Fruit fly (Drosophila melanogaster) whole organism, embryonic: ENCODE measurements around the gene CG43179.

ENCODE experiments used
- Atf6 ChIP-seq: fragments of 200-800 bp; sonication (Bioruptor generic); IDR thresholded peaks from 2 replicates; pipeline ENCODE4 v1.3.6; 2022; ENCODE audit warnings: missing biosample characterization, missing genetic modification characterization
- CG11398 ChIP-seq: fragments of 200-800 bp; sonication (Bioruptor generic); optimal IDR thresholded peaks from 2 replicates; lab custom pipeline; 2016; ENCODE audit warnings: missing biosample characterization, missing genetic modification characterization
- CG11696 ChIP-seq: fragments of 200-800 bp; sonication (Bioruptor generic); IDR thresholded peaks from 2 replicates; pipeline ENCODE4 v1.3.6; 2022; ENCODE audit warnings: missing biosample characterization, missing genetic modification characterization
- CG16779 ChIP-seq: fragments of 200-800 bp; sonication (Bioruptor generic); IDR thresholded peaks from 2 replicates; pipeline ENCODE4 v1.3.6; 2022; ENCODE audit warnings: missing biosample characterization, missing genetic modification characterization
- CG17802 ChIP-seq: fragments of 200-800 bp; sonication (Bioruptor generic); optimal IDR thresholded peaks from 2 replicates; lab custom pipeline; 2018; ENCODE audit warnings: missing biosample characterization, mild to moderate bottlenecking, missing genetic modification characterization, moderate library complexity
- CG17829 ChIP-seq: fragments of 200-800 bp; optimal IDR thresholded peaks from 2 replicates; lab custom pipeline; 2019; ENCODE audit warnings: missing biosample characterization, mild to moderate bottlenecking, missing genetic modification characterization, moderate library complexity
- CG18262 ChIP-seq: fragments of 200-800 bp; optimal IDR thresholded peaks from 3 replicates; lab custom pipeline; 2019; ENCODE audit warnings: missing biosample characterization, mild to moderate bottlenecking, missing genetic modification characterization, moderate library complexity
- CG18476 ChIP-seq: fragments of 200-800 bp; sonication (Bioruptor generic); optimal IDR thresholded peaks from 2 replicates; lab custom pipeline; 2016; ENCODE audit warnings: missing biosample characterization, mild to moderate bottlenecking, missing genetic modification characterization
- CG18619 ChIP-seq: fragments of 200-800 bp; sonication (Bioruptor generic); optimal IDR thresholded peaks from 3 replicates; lab custom pipeline; 2017; ENCODE audit warnings: missing biosample characterization, mild to moderate bottlenecking, missing genetic modification characterization
- CG2199 ChIP-seq: fragments of 200-800 bp; sonication (Bioruptor generic); IDR thresholded peaks from 3 replicates; pipeline ENCODE4 v1.3.6; 2022; ENCODE audit warnings: missing biosample characterization, missing genetic modification characterization
- CG2678 ChIP-seq: fragments of 200-800 bp; sonication (Bioruptor generic); optimal IDR thresholded peaks from 3 replicates; lab custom pipeline; 2019; ENCODE audit warnings: missing biosample characterization, mild to moderate bottlenecking, missing genetic modification characterization, moderate library complexity
- CG2712 ChIP-seq: fragments of 200-800 bp; optimal IDR thresholded peaks from 3 replicates; lab custom pipeline; 2019; ENCODE audit warnings: missing biosample characterization, mild to moderate bottlenecking, missing genetic modification characterization, moderate library complexity
- CG31365 ChIP-seq: fragments of 200-800 bp; sonication (Bioruptor generic); optimal IDR thresholded peaks from 2 replicates; lab custom pipeline; 2018; ENCODE audit warnings: missing biosample characterization, mild to moderate bottlenecking, missing genetic modification characterization
- CG33213 ChIP-seq: fragments of 200-800 bp; sonication (Bioruptor generic); optimal IDR thresholded peaks from 3 replicates; lab custom pipeline; 2016; ENCODE audit warnings: missing biosample characterization, missing genetic modification characterization
- CG34376 ChIP-seq: fragments of 200-800 bp; sonication (Bioruptor generic); optimal IDR thresholded peaks from 2 replicates; lab custom pipeline; 2018; ENCODE audit warnings: missing biosample characterization, mild to moderate bottlenecking, missing genetic modification characterization
- CG3726 ChIP-seq: fragments of 200-800 bp; sonication (Bioruptor generic); IDR thresholded peaks from 3 replicates; pipeline ENCODE4, ENCODE4 v1.3.6; 2022; ENCODE audit warnings: missing biosample characterization, missing genetic modification characterization
- CG7271 ChIP-seq: fragments of 200-800 bp; sonication (Bioruptor generic); optimal IDR thresholded peaks from 2 replicates; lab custom pipeline; 2018; ENCODE audit warnings: missing biosample characterization, mild to moderate bottlenecking, missing genetic modification characterization, moderate library complexity
- CG7987 ChIP-seq: fragments of 200-800 bp; sonication (Bioruptor generic); optimal IDR thresholded peaks from 2 replicates; lab custom pipeline; 2018; ENCODE audit warnings: missing biosample characterization, mild to moderate bottlenecking, missing genetic modification characterization, moderate library complexity
- CG8281 ChIP-seq: fragments of 200-800 bp; sonication (Bioruptor generic); optimal IDR thresholded peaks from 2 replicates; lab custom pipeline; 2018; ENCODE audit warnings: missing biosample characterization, mild to moderate bottlenecking, missing genetic modification characterization, moderate library complexity
- CoRest ChIP-seq: fragments of 200-800 bp; sonication (Bioruptor generic); optimal IDR thresholded peaks from 3 replicates; lab custom pipeline; 2018; ENCODE audit warnings: missing biosample characterization, mild to moderate bottlenecking, missing genetic modification characterization, moderate library complexity
- Deaf1 ChIP-seq: fragments of 200-800 bp; optimal IDR thresholded peaks from 3 replicates; lab custom pipeline; 2019; ENCODE audit warnings: missing biosample characterization, mild to moderate bottlenecking, missing genetic modification characterization, moderate library complexity
- Dip3 ChIP-seq: fragments of 200-800 bp; sonication (Bioruptor generic); optimal IDR thresholded peaks from 3 replicates; lab custom pipeline; 2016; ENCODE audit warnings: missing biosample characterization, missing genetic modification characterization
- Dll ChIP-seq: fragments of 200-800 bp; sonication (Bioruptor generic); IDR thresholded peaks from 4 replicates; pipeline ENCODE4 v1.3.6; 2022; ENCODE audit warnings: missing biosample characterization, missing genetic modification characterization; ENCODE audit not compliant: partially characterized antibody
- Elba2 ChIP-seq: fragments of 200-800 bp; sonication (Bioruptor generic); optimal IDR thresholded peaks from 3 replicates; lab custom pipeline; 2016; ENCODE audit warnings: missing biosample characterization, missing genetic modification characterization
- Fer1 ChIP-seq: fragments of 200-800 bp; sonication (Bioruptor generic); optimal IDR thresholded peaks from 2 replicates; lab custom pipeline; 2017; ENCODE audit warnings: missing biosample characterization, mild to moderate bottlenecking, missing genetic modification characterization
- Hey ChIP-seq: fragments of 200-800 bp; sonication (Bioruptor generic); optimal IDR thresholded peaks from 3 replicates; lab custom pipeline; 2018; ENCODE audit warnings: missing biosample characterization, mild to moderate bottlenecking, missing genetic modification characterization
- Neu2 ChIP-seq: fragments of 200-800 bp; sonication (Bioruptor generic); optimal IDR thresholded peaks from 3 replicates; lab custom pipeline; 2016; ENCODE audit warnings: missing biosample characterization, missing genetic modification characterization, borderline replicate concordance
- Oaz ChIP-seq: fragments of 200-800 bp; sonication (Bioruptor generic); IDR thresholded peaks from 2 replicates; pipeline ENCODE4 v1.3.6; 2022; ENCODE audit warnings: missing biosample characterization, missing genetic modification characterization
- Ravus ChIP-seq: fragments of 200-800 bp; sonication (Bioruptor generic); IDR thresholded peaks from 2 replicates; pipeline ENCODE4 v1.3.6; 2022; ENCODE audit warnings: missing biosample characterization, missing genetic modification characterization
- Sin3A ChIP-seq: fragments of >200 bp; optimal IDR thresholded peaks from 2 replicates; lab custom pipeline; 2018
- Tbp ChIP-seq: fragments of >200 bp; optimal IDR thresholded peaks from 2 replicates; lab custom pipeline; 2018; ENCODE audit warnings: missing biosample characterization, missing genetic modification characterization
- Trl ChIP-seq, 3 experiments: fragments of >200 bp in 2 of 3; fragments of 200-800 bp in 1 of 3; sonication (Bioruptor generic) in 1 of 3; optimal IDR thresholded peaks; 2 replicates in 1 of 3; 3 replicates in 2 of 3; lab custom pipeline; 2016 to 2017; ENCODE audit warnings: missing biosample characterization in 1 of 3, missing genetic modification characterization in 1 of 3
- Usf ChIP-seq: fragments of 200-800 bp; sonication (Bioruptor generic); optimal IDR thresholded peaks from 2 replicates; lab custom pipeline; 2017; ENCODE audit warnings: missing genotype, missing biosample characterization, missing genetic modification characterization
- Vsx1 ChIP-seq: fragments of 200-800 bp; sonication (Bioruptor generic); optimal IDR thresholded peaks from 2 replicates; lab custom pipeline; 2017; ENCODE audit warnings: missing biosample characterization, mild to moderate bottlenecking, missing genetic modification characterization, missing genetic modification reagents
- Xbp1 ChIP-seq: fragments of 200-800 bp; sonication (Bioruptor generic); optimal IDR thresholded peaks from 3 replicates; lab custom pipeline; 2016; ENCODE audit warnings: missing biosample characterization, mild to moderate bottlenecking, missing genetic modification characterization
- ase ChIP-seq: fragments of 200-800 bp; sonication (Bioruptor generic); IDR thresholded peaks from 3 replicates; pipeline ENCODE4 v1.3.6; 2022; ENCODE audit warnings: missing biosample characterization, missing genetic modification characterization
- bigmax ChIP-seq: fragments of 200-800 bp; sonication (Bioruptor generic); optimal IDR thresholded peaks from 2 replicates; lab custom pipeline; 2018; ENCODE audit warnings: missing biosample characterization, mild to moderate bottlenecking, missing genetic modification characterization
- br ChIP-seq: fragments of >200 bp; optimal IDR thresholded peaks from 2 replicates; lab custom pipeline; 2017
- cas ChIP-seq: fragments of 200-800 bp; sonication (Bioruptor generic); IDR thresholded peaks from 2 replicates; pipeline ENCODE4 v1.3.6; 2022; ENCODE audit warnings: missing biosample characterization, missing genetic modification characterization
- chm ChIP-seq: fragments of 200-800 bp; sonication (Bioruptor generic); IDR thresholded peaks from 2 replicates; pipeline ENCODE4 v1.3.6; 2022; ENCODE audit warnings: missing biosample characterization, missing genetic modification characterization
- emc ChIP-seq: fragments of 200-800 bp; sonication (Bioruptor generic); optimal IDR thresholded peaks from 2 replicates; lab custom pipeline; 2016; ENCODE audit warnings: missing biosample characterization, missing genetic modification characterization
- en ChIP-seq: fragments of 200-800 bp; sonication (Bioruptor generic); optimal IDR thresholded peaks from 2 replicates; lab custom pipeline; 2016; ENCODE audit warnings: missing biosample characterization, missing genetic modification characterization
- gro ChIP-seq: fragments of 200-800 bp; sonication (Bioruptor generic); optimal IDR thresholded peaks from 2 replicates; lab custom pipeline; 2016; ENCODE audit warnings: missing biosample characterization, missing genetic modification characterization
- ham ChIP-seq: fragments of 200-800 bp; sonication (Bioruptor generic); IDR thresholded peaks from 2 replicates; pipeline ENCODE4 v1.3.6; 2022; ENCODE audit warnings: missing biosample characterization, missing genetic modification characterization
- lmd ChIP-seq: fragments of 200-800 bp; sonication (Bioruptor generic); IDR thresholded peaks from 2 replicates; pipeline ENCODE4 v1.3.6; 2022; ENCODE audit warnings: missing biosample characterization, missing genetic modification characterization
- nmo ChIP-seq: fragments of 200-800 bp; sonication (Bioruptor generic); optimal IDR thresholded peaks from 2 replicates; lab custom pipeline; 2018; ENCODE audit warnings: missing biosample characterization, mild to moderate bottlenecking, missing genetic modification characterization, moderate library complexity
- phol ChIP-seq: fragments of 200-800 bp; sonication (Bioruptor generic); optimal IDR thresholded peaks from 3 replicates; lab custom pipeline; 2018; ENCODE audit warnings: missing biosample characterization, mild to moderate bottlenecking, missing genetic modification characterization, moderate library complexity
- row ChIP-seq: fragments of 200-800 bp; sonication (Bioruptor generic); IDR thresholded peaks from 3 replicates; pipeline ENCODE4 v1.3.6; 2022; ENCODE audit warnings: missing biosample characterization, missing genetic modification characterization
- sd ChIP-seq: fragments of 200-800 bp; sonication (Bioruptor generic); optimal IDR thresholded peaks from 3 replicates; lab custom pipeline; 2018; ENCODE audit warnings: missing biosample characterization, mild to moderate bottlenecking, missing genetic modification characterization, moderate library complexity
- slou ChIP-seq: fragments of 200-800 bp; sonication (Bioruptor generic); optimal IDR thresholded peaks from 3 replicates; lab custom pipeline; 2016; ENCODE audit warnings: missing biosample characterization, missing genetic modification characterization
- yki ChIP-seq: fragments of >200 bp; optimal IDR thresholded peaks from 3 replicates; lab custom pipeline; 2018

CG43179 gene

DNA sequence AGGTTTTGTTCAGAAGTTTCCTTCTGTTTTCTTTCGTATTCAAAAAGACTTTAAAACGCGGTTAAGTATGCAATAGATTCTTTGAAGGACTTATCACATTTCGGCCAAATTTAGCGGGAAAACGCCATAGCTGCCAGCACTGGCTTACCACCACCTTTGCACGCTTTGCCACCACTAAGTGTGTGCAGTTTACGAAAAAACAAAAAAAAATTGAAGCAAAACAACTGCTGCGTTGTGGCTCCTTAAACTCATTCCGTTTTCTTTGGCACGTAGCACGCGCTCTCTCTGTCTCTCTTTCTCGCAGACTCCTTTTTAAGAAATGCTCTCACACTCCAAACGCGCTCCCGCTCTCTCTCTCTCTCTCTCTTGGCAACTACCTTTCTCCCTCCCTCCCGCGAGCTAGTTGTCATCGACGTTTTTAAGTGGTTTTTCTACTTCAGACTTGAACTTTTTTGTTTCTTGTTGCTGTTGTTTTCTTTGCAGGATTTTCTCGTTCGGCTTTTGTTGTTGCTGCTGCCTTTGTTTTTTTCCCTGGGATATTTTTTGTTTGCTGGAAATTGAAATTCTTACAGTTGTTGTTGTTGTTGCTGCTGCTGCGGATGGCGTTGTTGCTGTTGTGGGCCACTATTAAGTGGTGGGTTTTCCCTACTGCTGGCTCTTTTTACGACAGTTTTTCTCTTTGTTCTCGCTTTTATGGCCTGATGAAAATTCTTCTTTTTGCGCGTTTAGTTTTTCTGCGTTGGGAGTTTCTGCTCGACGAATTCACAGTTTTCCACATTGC, 22.8 kb downstream of the CG43179 start (continued):
- TF ChIP-seq CoRest = no peak
- no peak for TF ChIP-seq Vsx1 (GFP tag; lab: Kevin White, UChicago)
- no peak for TF ChIP-seq CG2678 (tag; lab: Kevin White, UChicago)
- TF ChIP-seq Dip3 (GFP tag; lab: Kevin White, UChicago) = no peak
- no peak for TF ChIP-seq nmo (GFP tag; lab: Kevin White, UChicago)
- TF ChIP-seq Fer1 = no peak
- TF ChIP-seq Dll (GFP tag; lab: Robert Waterston, UW) = 0 out of 4 replicates have a peak, but pooled peaks have one; percentile 39
- TF ChIP-seq bigmax (GFP tag; lab: Kevin White, UChicago) = no peak
- peak; percentile 59 for TF ChIP-seq Tbp (GFP tag; lab: Kevin White, UChicago)
- no peak for TF ChIP-seq CG18262 (tag; lab: Kevin White, UChicago)
- TF ChIP-seq sd (tag; lab: Kevin White, UChicago) = peak; percentile 35
- no peak; the same call in 2 of the 3 replicates for TF ChIP-seq CG2199 (GFP tag; lab: Robert Waterston, UW)
- no peak for TF ChIP-seq CG31365
- TF ChIP-seq ham (GFP tag; lab: Robert Waterston, UW) = no peak
- no peak for TF ChIP-seq Ravus (GFP tag; lab: Robert Waterston, UW)
- no peak for TF ChIP-seq CG3726 (GFP tag; lab: Robert Waterston, UW)
- no peak for TF ChIP-seq CG8281 (tag; lab: Kevin White, UChicago)
- no peak for TF ChIP-seq Hey (tag; lab: Kevin White, UChicago)
- TF ChIP-seq lmd (GFP tag; lab: Robert Waterston, UW) = no peak
- TF ChIP-seq Deaf1 = peak; percentile 4
- TF ChIP-seq CG18619 (GFP tag; lab: Kevin White, UChicago) = no peak
- TF ChIP-seq Atf6 (GFP tag; lab: Robert Waterston, UW) = no peak
- TF ChIP-seq ase (GFP tag; lab: Robert Waterston, UW) = no peak
- TF ChIP-seq phol = peak; percentile 15
- TF ChIP-seq CG7271 = no peak
- TF ChIP-seq CG17802 (tag; lab: Kevin White, UChicago) = no peak
- peak; percentile 96 to 97 for TF ChIP-seq Trl (optimal IDR thresholded peaks at IDR 0.05; lab: Kevin White, UChicago)
- no peak for TF ChIP-seq Trl (GFP tag; optimal IDR thresholded peaks at IDR 0.05; lab: Kevin White, UChicago)
- TF ChIP-seq CG7987 (GFP tag; lab: Kevin White, UChicago) = no peak
- TF ChIP-seq br (lab: Kevin White, UChicago) = no peak
- no peak for TF ChIP-seq Sin3A
- TF ChIP-seq CG33213 (GFP tag; lab: Kevin White, UChicago) = no peak
- no peak for TF ChIP-seq CG34376
- no peak for TF ChIP-seq CG2712 (tag; lab: Kevin White, UChicago)
- peak; percentile 50 for TF ChIP-seq Xbp1
- no peak for TF ChIP-seq en (GFP tag; lab: Kevin White, UChicago)
- TF ChIP-seq emc (GFP tag; lab: Kevin White, UChicago) = no peak
- no peak for TF ChIP-seq Usf (GFP tag; lab: Kevin White, UChicago)
- no peak for TF ChIP-seq slou (GFP tag; lab: Kevin White, UChicago)
- no peak for TF ChIP-seq Oaz (GFP tag; lab: Robert Waterston, UW)
- TF ChIP-seq yki = peak; percentile 86
- no peak for TF ChIP-seq cas (GFP tag; lab: Robert Waterston, UW)
- no peak for TF ChIP-seq CG18476 (GFP tag; lab: Kevin White, UChicago)
- no peak for TF ChIP-seq CG16779 (GFP tag; lab: Robert Waterston, UW)
- no peak for TF ChIP-seq CG17829 (tag; lab: Kevin White, UChicago)
- 0 out of 2 replicates have a peak, but pooled peaks have one; percentile 41 for TF ChIP-seq chm (GFP tag; lab: Robert Waterston, UW)
- no peak for TF ChIP-seq Elba2 (GFP tag; lab: Kevin White, UChicago)
- TF ChIP-seq Neu2 (GFP tag; lab: Kevin White, UChicago) = peak; percentile 66
- peak; percentile 49 for TF ChIP-seq row (GFP tag; lab: Robert Waterston, UW)
- no peak for TF ChIP-seq CG11398
- no peak for TF ChIP-seq CG11696
- TF ChIP-seq gro = peak; percentile 13
